Fruit fly (Drosophila melanogaster) ovary, adult (tissue): Measurements from ENCODE around the gene Qtzl.

Source experiments
- CG17801 ChIP-seq: fragments of 200-800 bp; optimal IDR thresholded peaks from 2 replicates; lab custom pipeline; 2019; ENCODE audit warnings: missing biosample characterization, mild to moderate bottlenecking, missing genetic modification characterization, moderate library complexity; ENCODE audit not compliant: partially characterized antibody

The Qtzl gene

DNA sequence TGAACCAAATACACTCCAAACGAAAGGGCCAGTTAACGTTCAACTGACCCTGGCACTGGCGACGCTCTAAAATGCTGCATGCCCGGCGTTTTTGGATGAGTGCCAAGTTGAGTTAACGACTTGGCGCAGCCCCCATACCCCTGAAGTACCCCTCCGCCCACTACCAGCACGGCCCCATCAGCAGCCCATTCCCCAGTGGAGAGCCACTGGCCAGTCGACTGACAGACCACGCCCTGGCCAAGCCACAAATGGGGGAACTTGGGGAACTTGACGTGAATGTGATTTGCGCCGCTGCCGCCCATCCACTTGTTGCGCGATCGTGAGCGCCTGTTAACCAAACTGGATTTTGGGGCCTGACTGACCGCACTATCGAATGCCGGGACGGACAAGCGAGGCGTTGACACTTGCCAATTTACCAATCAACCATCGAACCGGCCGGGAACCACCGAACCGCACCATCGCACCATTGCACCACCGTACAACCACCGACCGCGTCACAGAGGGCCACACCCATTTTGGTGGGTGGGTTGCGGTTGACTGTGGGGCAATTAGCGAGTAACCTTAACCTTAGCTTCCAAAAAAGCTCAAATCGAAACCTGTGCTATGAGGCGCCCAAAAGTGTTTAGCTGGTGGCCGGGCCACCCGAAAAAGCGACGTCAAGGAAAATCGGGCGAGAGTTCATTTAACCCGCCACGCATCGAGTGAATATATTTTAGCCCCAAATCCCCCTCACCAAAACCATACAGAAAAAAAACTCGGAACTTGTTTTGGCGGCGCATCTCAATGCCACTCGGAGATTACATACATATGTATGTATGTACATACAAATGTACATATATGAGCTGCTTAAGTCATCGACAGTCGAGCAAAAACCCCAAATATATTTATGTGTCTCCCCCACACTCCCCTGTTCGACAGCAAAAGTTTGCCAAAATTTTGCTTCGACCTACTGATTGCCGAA, 10.2 kb downstream of the Qtzl start:
- no peak for TF ChIP-seq CG17801 (GFP tag; lab: Kevin White, UChicago)

DNA sequence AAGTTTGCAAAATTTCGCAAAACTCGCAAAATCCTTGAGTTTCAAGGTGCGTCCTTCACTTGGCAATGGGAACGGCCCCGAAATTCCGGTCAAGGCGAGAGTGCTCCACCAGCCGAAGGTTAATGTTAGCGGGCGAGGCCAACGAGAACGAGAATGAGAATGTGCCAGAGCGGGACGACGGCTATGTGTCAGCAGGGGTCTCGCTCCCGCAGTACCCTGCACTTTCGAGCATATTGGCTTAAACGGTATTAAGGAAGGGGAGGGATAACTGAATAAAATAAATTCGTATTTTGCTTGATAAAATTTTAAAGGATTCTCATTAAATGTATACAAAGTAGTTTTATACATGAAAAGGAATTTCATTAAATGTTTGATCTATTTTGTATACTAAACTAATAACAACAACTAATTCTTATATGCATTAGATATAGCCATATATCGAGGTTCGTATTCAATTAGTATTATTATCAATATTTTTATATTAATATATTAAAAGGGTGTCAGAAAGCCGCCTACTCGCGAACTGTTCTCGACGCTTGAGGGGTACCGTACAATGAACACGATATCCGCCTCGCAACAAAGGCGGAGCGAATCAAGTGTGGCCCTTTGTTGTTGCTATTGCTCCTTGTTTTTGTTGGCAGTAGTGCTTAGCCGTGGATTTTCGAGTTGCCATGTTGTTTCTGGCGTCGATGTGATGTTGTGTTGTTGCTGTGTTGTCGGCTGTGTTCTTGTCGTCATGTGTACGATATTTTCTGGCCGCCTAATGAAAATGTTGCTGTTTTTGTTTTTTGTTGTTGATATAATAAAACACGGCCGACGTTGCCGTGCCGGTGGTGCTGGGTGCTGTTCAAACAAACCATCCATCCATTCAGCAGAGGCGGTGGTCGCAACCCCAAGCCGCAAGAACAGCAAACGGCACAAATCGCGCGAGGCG, 11.1 kb downstream of the Qtzl start:
- TF ChIP-seq CG17801 (GFP tag; lab: Kevin White, UChicago) = peak; percentile 90

DNA sequence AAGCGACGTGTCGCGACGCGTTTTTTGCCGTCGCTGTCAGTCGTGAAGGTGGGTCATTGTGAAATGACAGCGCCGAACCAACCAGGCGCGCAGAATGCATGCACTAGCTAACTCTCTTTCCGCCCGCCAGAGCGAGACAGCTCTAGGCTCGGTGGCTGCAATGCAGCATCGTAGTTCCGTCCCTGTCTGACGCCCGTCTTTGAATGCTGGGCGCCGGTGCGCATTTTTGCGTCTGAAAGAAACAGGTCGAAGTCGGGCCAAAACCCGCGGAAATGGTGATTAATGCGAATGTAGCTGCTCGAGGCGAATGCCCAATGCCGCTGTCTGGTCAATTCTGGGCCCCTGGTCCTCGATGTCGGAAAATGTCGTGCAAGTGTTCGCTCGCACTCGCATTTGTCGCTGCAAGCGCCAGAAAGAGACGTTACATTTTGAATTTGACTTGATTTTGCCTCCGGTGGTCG, 11.8 kb downstream of the Qtzl start:
- TF ChIP-seq CG17801 (GFP tag; lab: Kevin White, UChicago) = peak; percentile 87

DNA sequence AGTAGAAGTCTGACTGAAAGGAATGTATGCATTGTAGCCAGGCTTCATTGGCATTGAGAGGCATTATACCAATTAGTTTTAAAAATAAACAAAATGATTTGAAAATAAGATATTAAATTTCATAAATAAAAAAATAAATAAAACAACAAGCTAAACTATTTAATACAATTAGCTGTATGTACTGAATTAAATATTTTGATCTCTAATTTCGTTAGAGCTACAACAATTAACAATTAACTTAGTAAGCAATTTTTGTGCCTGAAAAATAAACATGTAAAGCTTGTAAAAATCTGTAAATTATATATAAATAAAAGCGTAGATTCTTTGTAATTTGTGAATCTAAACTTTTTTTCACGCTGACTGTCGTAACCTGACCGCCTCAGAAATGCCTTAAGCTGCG, 12.3 kb downstream of the Qtzl start, which contains the start of gene Rh5:
Rh5 (plus strand) TSS at position 301 of the 400 bp plus-strand sequence.
- no peak for TF ChIP-seq CG17801 (GFP tag; lab: Kevin White, UChicago)

DNA sequence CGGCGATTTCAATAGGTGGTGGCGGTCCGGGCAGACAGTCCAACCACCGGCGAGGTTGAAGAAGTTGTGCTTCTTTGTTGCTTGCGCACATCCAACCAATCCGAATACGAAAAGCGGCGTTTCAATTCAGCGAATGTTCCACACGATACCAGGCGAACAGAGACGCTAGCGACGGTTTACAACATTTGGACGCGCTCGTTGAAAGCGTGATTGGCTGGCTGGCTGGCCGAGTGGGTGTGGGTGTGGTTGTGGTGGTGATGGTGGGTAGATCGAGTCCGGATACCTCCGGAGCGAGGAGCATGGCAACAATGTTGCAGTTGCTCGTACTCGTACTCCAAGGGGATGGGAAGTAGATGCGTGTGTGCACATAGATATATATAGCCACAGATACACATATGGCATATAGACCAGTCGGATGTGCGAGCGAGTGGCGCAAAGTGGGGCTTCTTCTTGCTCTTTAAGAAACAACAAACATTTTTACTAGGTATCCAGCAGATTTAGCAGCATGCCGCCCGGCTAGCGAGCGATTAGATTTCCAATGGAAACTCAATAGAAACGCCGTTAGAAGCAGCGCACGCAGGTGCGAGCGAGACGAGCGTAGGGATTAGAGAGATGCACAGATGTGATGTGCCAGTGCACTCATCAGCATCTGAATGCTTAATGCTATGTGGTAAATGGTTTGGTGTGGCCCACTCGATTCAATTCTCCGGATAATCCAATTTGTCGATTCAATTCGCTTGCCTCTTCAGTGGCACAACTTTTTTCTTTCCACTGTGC, 14.7 kb downstream of the Qtzl start:
- peak; percentile 70 for TF ChIP-seq CG17801 (GFP tag; lab: Kevin White, UChicago)

DNA sequence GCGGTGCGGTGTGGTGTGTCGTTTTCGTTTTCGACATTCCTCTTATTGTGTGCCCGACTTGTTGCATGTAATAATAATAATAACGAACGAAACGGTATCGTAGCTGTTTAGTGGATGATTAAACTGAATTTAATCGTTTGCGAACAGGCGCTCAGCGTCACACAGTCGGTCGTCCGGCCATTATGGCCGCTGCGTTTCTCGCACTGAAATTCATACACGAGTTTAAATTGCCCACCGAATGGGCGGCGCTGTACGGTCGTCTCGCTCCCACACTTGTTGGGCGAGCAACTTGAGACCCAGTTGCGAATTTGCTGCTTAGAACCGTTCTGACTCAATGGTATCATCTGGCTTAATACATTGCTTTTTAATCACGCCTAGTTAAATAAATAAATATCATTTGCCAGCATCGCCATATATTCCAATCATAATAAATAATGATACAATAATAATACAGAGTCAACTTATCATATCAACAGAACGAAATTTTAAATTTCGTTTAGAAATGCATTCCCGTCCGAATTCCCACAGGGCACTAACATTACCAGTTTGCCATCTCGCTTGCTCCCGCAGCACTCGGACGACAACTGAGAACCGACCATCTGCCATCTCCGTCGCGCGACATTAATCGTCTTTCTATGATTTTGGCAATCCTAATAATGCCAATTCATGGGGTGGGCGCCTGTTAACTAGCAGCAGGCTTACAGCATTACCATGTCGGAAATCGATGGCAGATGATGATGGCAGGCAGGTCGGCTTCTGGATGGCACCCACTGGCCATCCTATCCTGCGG, 15.5 kb downstream of the Qtzl start:
- peak; percentile 91 for TF ChIP-seq CG17801 (GFP tag; lab: Kevin White, UChicago)

- TF ChIP-seq CG17801 (GFP tag; lab: Kevin White, UChicago) = no peak
Observed at dm6 chr2L:12011682-12012655, 16.4 kb downstream of the Qtzl start.

dm6 chr2L:12013243-12013642, 17.7 kb downstream of the Qtzl start:
- TF ChIP-seq CG17801 (GFP tag; lab: Kevin White, UChicago) = no peak

- no peak for TF ChIP-seq CG17801 (GFP tag; lab: Kevin White, UChicago)
Observed at dm6 chr2L:12013741-12014393, 18.3 kb downstream of the Qtzl start.

DNA sequence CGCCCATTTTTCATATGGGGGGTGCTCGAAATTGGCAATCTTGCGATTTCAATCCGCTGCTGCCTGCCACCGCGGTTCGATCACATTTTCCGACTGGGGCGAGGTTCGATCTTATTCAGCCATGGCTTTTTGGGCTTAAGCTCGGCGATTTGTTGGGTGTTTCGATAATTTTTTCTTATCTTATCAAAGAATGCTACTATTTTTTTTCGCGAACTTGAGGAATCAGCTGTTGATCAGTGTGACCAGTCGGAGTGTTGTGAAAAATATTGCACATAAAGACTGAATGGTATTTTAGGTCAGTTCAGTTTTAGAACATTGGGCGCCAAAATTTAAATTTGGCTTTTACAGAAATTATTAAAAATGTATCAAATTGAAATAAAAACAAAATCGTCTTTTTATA, 25.2 kb downstream of the Qtzl start, which contains the start of gene Wdr81:
Wdr81 (minus strand) TSS at position 226 of the 400 bp plus-strand sequence.
- TF ChIP-seq CG17801 (GFP tag; lab: Kevin White, UChicago) = no peak

- no peak for TF ChIP-seq CG17801 (GFP tag; lab: Kevin White, UChicago)
Observed at dm6 chr2L:12021193-12021592, 25.7 kb downstream of the Qtzl start.

DNA sequence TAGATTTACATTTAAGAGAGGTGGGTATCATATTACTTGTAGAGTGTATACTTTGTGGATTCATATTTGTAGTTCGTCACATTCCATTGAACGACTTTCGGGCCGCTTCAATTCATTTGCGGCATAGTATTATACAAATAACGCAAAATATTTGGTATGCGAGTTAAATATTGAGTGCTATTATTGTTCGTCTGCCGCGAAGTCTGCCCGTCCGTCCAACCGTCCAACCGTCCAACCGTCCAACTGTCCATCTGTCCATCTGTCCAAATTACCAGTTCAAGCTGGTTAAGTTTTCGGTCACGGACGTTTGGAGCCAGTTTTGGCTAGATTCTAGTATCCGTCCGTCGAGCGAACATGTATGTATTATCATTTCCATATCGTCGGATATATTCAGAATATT, 28.6 kb downstream of the Qtzl start:
- TF ChIP-seq CG17801 (GFP tag; lab: Kevin White, UChicago) = no peak
